Fruit fly (Drosophila melanogaster): ENCODE measurements around the gene Arglu1.

The Arglu1 gene

DNA sequence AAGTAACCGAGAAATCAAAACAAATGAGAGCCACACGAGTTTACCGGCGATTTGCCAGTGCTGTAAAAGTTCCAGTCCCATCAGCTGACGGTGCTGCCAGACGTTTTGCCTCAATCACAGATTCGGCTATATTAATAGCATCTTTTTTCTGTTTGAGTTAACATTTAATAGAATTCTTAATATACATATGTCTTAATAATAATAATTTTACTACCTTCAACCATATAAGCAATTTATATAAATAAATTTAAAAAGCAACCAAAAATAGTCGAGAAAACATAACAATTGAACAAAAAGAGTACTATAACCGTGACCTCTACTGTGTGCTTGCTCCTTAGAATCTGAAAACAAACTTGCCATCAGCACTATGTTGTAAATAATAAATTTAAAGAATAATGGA lies 16.2 kb upstream of the Arglu1 start, which contains the start of the genes CG13126 and CG4709 (continued):
- TF ChIP-seq CG6765 (GFP tag; optimal IDR thresholded peaks at IDR 0.05) (peak; percentile 88), cwo (GFP tag; optimal IDR thresholded peaks at IDR 0.05) (peak; percentile 88), unpg (GFP tag; optimal IDR thresholded peaks at IDR 0.05) (peak; percentile 93), CG6791 (GFP tag; IDR thresholded peaks at IDR 0.05; ENCODE audit: partially characterized antibody) (no peak), HmgZ (tag; optimal IDR thresholded peaks at IDR 0.05) (peak; percentile 85), CG10565 (GFP tag; optimal IDR thresholded peaks at IDR 0.05) (peak; percentile 51), sqz (GFP tag; optimal IDR thresholded peaks at IDR 0.05) (peak; percentile 84), Nf-YB (GFP tag; optimal IDR thresholded peaks at IDR 0.05) (peak; percentile 78), aop (GFP tag; IDR thresholded peaks at IDR 0.05) (no peak), ara (GFP tag; IDR thresholded peaks at IDR 0.05) (peak; percentile 89), toy (GFP tag; IDR thresholded peaks at IDR 0.05) (0 out of 2 replicates have a peak, but pooled peaks have one; percentile 45), row (GFP tag; IDR thresholded peaks at IDR 0.05) (peak; percentile 96), CG9817 (tag; optimal IDR thresholded peaks at IDR 0.05) (peak; percentile 84), tgo (GFP tag; IDR thresholded peaks at IDR 0.05) (peak; percentile 91), nom (GFP tag; optimal IDR thresholded peaks at IDR 0.05) (peak; percentile 85), usp (GFP tag; optimal IDR thresholded peaks at IDR 0.05) (no peak), Atf6 (GFP tag; IDR thresholded peaks at IDR 0.05) (peak; percentile 84), lola (GFP tag; optimal IDR thresholded peaks at IDR 0.05) (peak in 1 of 3 experiments; percentile 90), CG12942 (GFP tag; optimal IDR thresholded peaks at IDR 0.05) (peak; percentile 87), grn (GFP tag; optimal IDR thresholded peaks at IDR 0.05) (peak; percentile 37), yki (optimal IDR thresholded peaks at IDR 0.05) (no peak), MTF-1 (GFP tag; optimal IDR thresholded peaks at IDR 0.05; ENCODE audit: borderline replicate concordance) (peak; percentile 67), chif (GFP tag; optimal IDR thresholded peaks at IDR 0.05) (peak in 1 of 2 experiments; percentile 42), HLH3B (GFP tag; IDR thresholded peaks at IDR 0.05) (peak; percentile 89), gsb-n (tag; optimal IDR thresholded peaks at IDR 0.05) (peak; percentile 93), Asciz (GFP tag; optimal IDR thresholded peaks at IDR 0.05) (peak; percentile 90), CG3163 (GFP tag; optimal IDR thresholded peaks at IDR 0.05) (no peak), tap (tag; optimal IDR thresholded peaks at IDR 0.05) (peak; percentile 92), D (optimal IDR thresholded peaks at IDR 0.05) (no peak), D (GFP tag; optimal IDR thresholded peaks at IDR 0.05) (peak; percentile 87), HLH54F (GFP tag; optimal IDR thresholded peaks at IDR 0.05) (peak; percentile 6), CG4820 (GFP tag; optimal IDR thresholded peaks at IDR 0.05) (peak; percentile 88), CG18476 (GFP tag; optimal IDR thresholded peaks at IDR 0.05) (peak; percentile 81), wdn (GFP tag; IDR thresholded peaks at IDR 0.05) (peak; percentile 71; the same call in 1 of the 2 replicates), CG2875 (GFP tag; optimal IDR thresholded peaks at IDR 0.05) (peak; percentile 77), zf30C (GFP tag; optimal IDR thresholded peaks at IDR 0.05) (no peak), Atf3 (GFP tag; optimal IDR thresholded peaks at IDR 0.05) (peak; percentile 29), CG10959 (GFP tag; IDR thresholded peaks at IDR 0.05) (peak; percentile 80), CG3726 (GFP tag; IDR thresholded peaks at IDR 0.05) (peak; percentile 81; the same call in 1 of the 3 replicates), bigmax (GFP tag; optimal IDR thresholded peaks at IDR 0.05) (no peak), CG17385 (GFP tag; optimal IDR thresholded peaks at IDR 0.05) (peak; percentile 84), CG17361 (GFP tag; IDR thresholded peaks at IDR 0.05) (peak; percentile 97), NFAT (GFP tag; IDR thresholded peaks at IDR 0.05) (peak; percentile 71; the same call in 1 of the 2 replicates), crc (GFP tag; optimal IDR thresholded peaks at IDR 0.05) (no peak), az2 (GFP tag; optimal IDR thresholded peaks at IDR 0.05) (peak; percentile 92), onecut (GFP tag; IDR thresholded peaks at IDR 0.05) (peak; percentile 71), CG18764 (GFP tag; optimal IDR thresholded peaks at IDR 0.05) (peak; percentile 86), fu2 (GFP tag; optimal IDR thresholded peaks at IDR 0.05) (peak; percentile 5), CG16815 (GFP tag; optimal IDR thresholded peaks at IDR 0.05) (peak; percentile 80), Vsx1 (GFP tag; optimal IDR thresholded peaks at IDR 0.05) (peak; percentile 86), CG32532 (GFP tag; IDR thresholded peaks at IDR 0.05) (peak; percentile 92)
